Fruit fly (Drosophila melanogaster) whole organism: ENCODE measurements around the gene Cyp312a1.

Experiments
- CG8478 ChIP-seq: fragments of >200 bp; optimal IDR thresholded peaks from 2 replicates; lab custom pipeline; 2018; ENCODE audit warnings: inconsistent platforms
- Dll ChIP-seq: fragments of >200 bp; optimal IDR thresholded peaks from 2 replicates; lab custom pipeline; 2017
- EcR ChIP-seq, 2 experiments: fragments of >200 bp; optimal IDR thresholded peaks; 2 replicates each; lab custom pipeline; 2017; ENCODE audit warnings: missing biosample characterization in 2 of 2, missing genetic modification characterization in 2 of 2, missing genetic modification reagents in 2 of 2
- pan ChIP-seq: fragments of >200 bp; optimal IDR thresholded peaks from 2 replicates; lab custom pipeline; 2017
- psq ChIP-seq: fragments of >200 bp; optimal IDR thresholded peaks from 2 replicates; lab custom pipeline; 2017
- usp ChIP-seq: fragments of >200 bp; optimal IDR thresholded peaks from 2 replicates; lab custom pipeline; 2017; ENCODE audit warnings: missing biosample characterization, missing genetic modification characterization, mixed read lengths

The Cyp312a1 gene

dm6 chr3L:18114038-18114926, 18.2 kb downstream of the Cyp312a1 start:
- TF ChIP-seq Dll (lab: Kevin White, UChicago) (no peak), CG8478 (no peak), usp (no peak), pan (no peak), EcR (GFP tag; optimal IDR thresholded peaks at IDR 0.05; lab: Kevin White, UChicago) (no peak), psq (lab: Kevin White, UChicago) (no peak)

dm6 chr3L:18112669-18113068, 19.8 kb downstream of the Cyp312a1 start, which contains the start of the genes CG32195 and CG7341:
Gene CG32195 (plus strand): TSS chr3L:18112959.
Gene CG7341 (plus strand): TSS chr3L:18112959.
- no peak for TF ChIP-seq pan
- no peak for TF ChIP-seq Dll (lab: Kevin White, UChicago)

dm6 chr3L:18109459-18109863, 23.0 kb downstream of the Cyp312a1 start, which contains the start of the genes Polr3D and mus304:
Gene Polr3D (minus strand): TSS chr3L:18109574.
Gene mus304 (plus strand): TSS chr3L:18109814.
- no peak for TF ChIP-seq CG8478
- no peak for TF ChIP-seq pan
- no peak for TF ChIP-seq EcR (GFP tag; optimal IDR thresholded peaks at IDR 0.05; lab: Kevin White, UChicago)
- TF ChIP-seq usp, result no peak
- TF ChIP-seq Dll (lab: Kevin White, UChicago), result no peak
- no peak for TF ChIP-seq psq (lab: Kevin White, UChicago)

- TF ChIP-seq EcR (GFP tag; optimal IDR thresholded peaks at IDR 0.05; lab: Kevin White, UChicago) (no peak), usp (no peak), CG8478 (no peak), Dll (lab: Kevin White, UChicago) (no peak), pan (no peak), psq (lab: Kevin White, UChicago) (no peak)
Observed at dm6 chr3L:18106021-18106944, 26.2 kb downstream of the Cyp312a1 start, which contains the start of the genes CG13698 and mRpS26. Gene CG13698 (minus strand): TSS chr3L:18106149. Gene mRpS26 (plus strand): TSS chr3L:18106579.

dm6 chr3L:18105343-18106020, 27.0 kb downstream of the Cyp312a1 start:
- no peak for TF ChIP-seq pan
- TF ChIP-seq usp, result no peak
- TF ChIP-seq psq (lab: Kevin White, UChicago), result no peak
- no peak for TF ChIP-seq CG8478
- no peak for TF ChIP-seq EcR (GFP tag; optimal IDR thresholded peaks at IDR 0.05; lab: Kevin White, UChicago)
- no peak for TF ChIP-seq Dll (lab: Kevin White, UChicago)

- TF ChIP-seq psq (lab: Kevin White, UChicago) (no peak), EcR (GFP tag; optimal IDR thresholded peaks at IDR 0.05; lab: Kevin White, UChicago) (no peak)
Observed at dm6 chr3L:18102161-18102565, 30.3 kb downstream of the Cyp312a1 start.

dm6 chr3L:18101421-18101996, 31.0 kb downstream of the Cyp312a1 start:
- no peak for TF ChIP-seq pan
- TF ChIP-seq CG8478, result no peak
- TF ChIP-seq psq (lab: Kevin White, UChicago), result no peak
- no peak for TF ChIP-seq EcR (GFP tag; optimal IDR thresholded peaks at IDR 0.05; lab: Kevin White, UChicago)
- TF ChIP-seq Dll (lab: Kevin White, UChicago), result no peak
- no peak for TF ChIP-seq usp

- TF ChIP-seq Dll (lab: Kevin White, UChicago), result no peak
- TF ChIP-seq usp, result no peak
- TF ChIP-seq CG8478, result no peak
- no peak for TF ChIP-seq pan
- TF ChIP-seq EcR (GFP tag; optimal IDR thresholded peaks at IDR 0.05; lab: Kevin White, UChicago), result no peak
Observed at dm6 chr3L:18099715-18100114, 32.8 kb downstream of the Cyp312a1 start.

- TF ChIP-seq pan (no peak), CG8478 (no peak), Dll (lab: Kevin White, UChicago) (no peak), EcR (GFP tag; optimal IDR thresholded peaks at IDR 0.05; lab: Kevin White, UChicago) (no peak), psq (lab: Kevin White, UChicago) (no peak), usp (no peak)
Observed at dm6 chr3L:18096726-18097125, 35.8 kb downstream of the Cyp312a1 start.

dm6 chr3L:18093875-18094274, 38.6 kb downstream of the Cyp312a1 start:
- TF ChIP-seq psq (lab: Kevin White, UChicago), result no peak

- TF ChIP-seq Dll (lab: Kevin White, UChicago) (no peak), CG8478 (no peak), EcR (GFP tag; optimal IDR thresholded peaks at IDR 0.05; lab: Kevin White, UChicago) (no peak), pan (no peak), psq (lab: Kevin White, UChicago) (no peak), usp (no peak)
Observed at dm6 chr3L:18088027-18088426, 44.5 kb downstream of the Cyp312a1 start.
